Worm (Caenorhabditis elegans): ENCODE results near the gene clec-176.
"Not testable (repeated sequence)": the region's sequence is repeated elsewhere in the genome, so short reads cannot be mapped to it uniquely, and the experiment has no call there.

DNA sequence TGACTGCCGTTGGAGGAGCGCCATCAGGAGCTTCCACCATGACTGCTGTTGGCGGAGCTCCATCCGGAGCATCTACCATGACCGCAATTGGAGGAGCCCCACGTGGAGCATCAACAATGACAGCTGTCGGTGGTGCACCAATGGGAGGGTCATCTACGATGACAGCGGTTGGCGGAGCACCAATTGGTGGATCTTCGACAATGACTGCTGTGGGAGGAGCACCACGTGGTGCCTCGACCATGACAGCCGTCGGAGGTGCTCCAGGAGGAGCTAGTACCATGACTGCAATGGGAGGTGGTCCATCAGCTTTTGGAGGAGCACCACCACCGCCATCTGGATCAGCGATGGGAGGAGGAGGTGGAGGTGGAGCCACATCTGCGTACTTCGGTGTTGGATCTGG, 33.2 kb downstream of the clec-176 start, which contains the start of gene T28H11.7:
- not testable (repeated sequence) for TF ChIP-seq egl-27 (tag; optimal IDR thresholded peaks at IDR 0.05); nhr-25 (tag; optimal IDR thresholded peaks at IDR 0.05; ENCODE audit: borderline replicate concordance, insufficient read depth); lsy-2 (tag; optimal IDR thresholded peaks at IDR 0.05); ZK546.5 (tag; optimal IDR thresholded peaks at IDR 0.05); unc-62 (GFP tag; optimal IDR thresholded peaks at IDR 0.05 in 1 of 2); unc-62 (tag; optimal IDR thresholded peaks at IDR 0.05); mxl-2 (GFP tag; conservative IDR thresholded peaks at IDR 0.05); madf-9 (GFP tag; conservative IDR thresholded peaks at IDR 0.05)

Measured in whole organism, L4 larva.